Worm (Caenorhabditis elegans) whole organism, young adult: ENCODE data around the gene nspc-18.

ENCODE experiments used
- B0019.2 ChIP-seq: fragments of 200-800 bp; sonication (Bioruptor generic); conservative IDR thresholded peaks from 2 replicates; pipeline ENCODE4 v1.3.6; 2022; ENCODE audit warnings: missing genetic modification reagents, missing genetic modification characterization, missing compliant biosample characterization
- B0261.1 ChIP-seq: sonication (generic microtip); optimal IDR thresholded peaks from 2 replicates; lab custom pipeline; 2016; ENCODE audit warnings: mild to moderate bottlenecking, missing genetic modification characterization, moderate library complexity, missing compliant biosample characterization
- B0336.3 ChIP-seq: fragments of 200-800 bp; sonication (Bioruptor generic); IDR thresholded peaks from 2 replicates; pipeline ENCODE4 v1.3.6; 2022; ENCODE audit warnings: missing genetic modification characterization, missing compliant biosample characterization
- C06A6.2 ChIP-seq: fragments of 200-800 bp; sonication (Bioruptor generic); conservative IDR thresholded peaks from 2 replicates; pipeline ENCODE4 v1.3.6; 2022; ENCODE audit warnings: missing genetic modification characterization, missing compliant biosample characterization
- F23B12.7 ChIP-seq: sonication (generic microtip); optimal IDR thresholded peaks from 2 replicates; lab custom pipeline; 2017; ENCODE audit warnings: missing genetic modification characterization, mild to moderate bottlenecking, missing compliant biosample characterization, antibody characterized with exemption, moderate library complexity; ENCODE audit not compliant: insufficient read depth
- F39B2.1 ChIP-seq: fragments of 200-800 bp; sonication (Bioruptor generic); IDR thresholded peaks from 2 replicates; pipeline ENCODE4 v1.3.6; 2022; ENCODE audit warnings: missing genetic modification reagents, missing genetic modification characterization, missing compliant biosample characterization
- F57C9.4 ChIP-seq: sonication (generic microtip); optimal IDR thresholded peaks from 2 replicates; lab custom pipeline; 2017; ENCODE audit warnings: mild to moderate bottlenecking, missing genetic modification characterization, missing compliant biosample characterization
- K11D2.4 ChIP-seq: fragments of 200-800 bp; sonication (Bioruptor generic); IDR thresholded peaks from 2 replicates; pipeline ENCODE4 v1.3.6; 2022; ENCODE audit warnings: missing genetic modification reagents, missing genetic modification characterization, missing compliant biosample characterization
- Y53F4B.3 ChIP-seq: fragments of 200-800 bp; sonication (Bioruptor generic); IDR thresholded peaks from 2 replicates; pipeline ENCODE4 v1.3.6; 2022; ENCODE audit warnings: missing genetic modification reagents, missing genetic modification characterization, missing compliant biosample characterization
- Y56A3A.18 ChIP-seq: fragments of 200-800 bp; sonication (Bioruptor generic); IDR thresholded peaks from 2 replicates; pipeline ENCODE4 v1.3.6; 2022; ENCODE audit warnings: missing genetic modification reagents, missing genetic modification characterization, missing compliant biosample characterization
- Y95B8A.8 ChIP-seq: fragments of 200-800 bp; sonication (Bioruptor generic); IDR thresholded peaks from 2 replicates; pipeline ENCODE4 v1.3.6; 2022; ENCODE audit warnings: missing genetic modification reagents, missing genetic modification characterization, missing compliant biosample characterization
- akir-1 ChIP-seq: fragments of 200-800 bp; sonication (Bioruptor generic); optimal IDR thresholded peaks from 2 replicates; lab custom pipeline; 2018; ENCODE audit warnings: mild to moderate bottlenecking, missing genetic modification characterization, moderate library complexity, missing compliant biosample characterization
- athp-1 ChIP-seq: sonication (generic microtip); optimal IDR thresholded peaks from 2 replicates; lab custom pipeline; 2017; ENCODE audit warnings: mild to moderate bottlenecking, missing genetic modification characterization, missing compliant biosample characterization
- ceh-27 ChIP-seq: fragments of 200-800 bp; sonication (Bioruptor generic); optimal IDR thresholded peaks from 2 replicates; lab custom pipeline; 2018; ENCODE audit warnings: mild to moderate bottlenecking, missing genetic modification characterization, moderate library complexity, missing compliant biosample characterization
- die-1 ChIP-seq: sonication (generic microtip); optimal IDR thresholded peaks from 2 replicates; lab custom pipeline; 2016; ENCODE audit warnings: missing genotype, mild to moderate bottlenecking, missing genetic modification characterization, missing compliant biosample characterization
- efl-1 ChIP-seq: fragments of 150-350 bp; optimal IDR thresholded peaks from 2 replicates; lab custom pipeline; 2014; ENCODE audit warnings: missing biosample characterization, missing genetic modification reagents, missing genetic modification characterization
- ekl-4 ChIP-seq: fragments of 200-800 bp; sonication (Bioruptor generic); IDR thresholded peaks from 2 replicates; pipeline ENCODE4 v1.3.6; 2022; ENCODE audit warnings: missing genetic modification reagents, missing genetic modification characterization, missing compliant biosample characterization
- gei-17 ChIP-seq: fragments of 200-800 bp; sonication (Bioruptor generic); optimal IDR thresholded peaks from 2 replicates; lab custom pipeline; 2018; ENCODE audit warnings: mild to moderate bottlenecking, missing genetic modification characterization, missing compliant biosample characterization
- hlh-26 ChIP-seq: fragments of 200-800 bp; sonication (Bioruptor generic); conservative IDR thresholded peaks from 2 replicates; pipeline ENCODE4 v1.3.6; 2022; ENCODE audit warnings: missing genetic modification reagents, missing genetic modification characterization, missing compliant biosample characterization
- hmg-20 ChIP-seq: fragments of 200-800 bp; sonication (Bioruptor generic); IDR thresholded peaks from 2 replicates; pipeline ENCODE4 v1.3.6; 2022; ENCODE audit warnings: missing genetic modification reagents, missing genetic modification characterization, missing compliant biosample characterization
- hrde-1 ChIP-seq: sonication (generic microtip); optimal IDR thresholded peaks from 2 replicates; lab custom pipeline; 2016; ENCODE audit warnings: missing genetic modification characterization, mild to moderate bottlenecking, missing compliant biosample characterization, moderate library complexity, missing genotype, missing genetic modification reagents, borderline replicate concordance
- lag-1 ChIP-seq: fragments of 200-800 bp; sonication (Bioruptor generic); IDR thresholded peaks from 2 replicates; pipeline ENCODE4 v1.3.6; 2022; ENCODE audit warnings: missing genetic modification reagents, missing genetic modification characterization, missing compliant biosample characterization
- let-526 ChIP-seq: fragments of 200-800 bp; sonication (Bioruptor generic); IDR thresholded peaks from 2 replicates; pipeline ENCODE4 v1.3.6; 2022; ENCODE audit warnings: missing genetic modification reagents, missing genetic modification characterization, missing compliant biosample characterization
- lsl-1 ChIP-seq: fragments of 200-800 bp; sonication (Bioruptor generic); optimal IDR thresholded peaks from 2 replicates; lab custom pipeline; 2018; ENCODE audit warnings: mild to moderate bottlenecking, missing genetic modification characterization, moderate library complexity, missing compliant biosample characterization
- mxl-1 ChIP-seq: sonication (generic microtip); optimal IDR thresholded peaks from 2 replicates; lab custom pipeline; 2016; ENCODE audit warnings: missing genetic modification characterization, missing compliant biosample characterization
- nfyb-1 ChIP-seq: fragments of 200-800 bp; sonication (Bioruptor generic); IDR thresholded peaks from 2 replicates; pipeline ENCODE4 v1.3.6; 2022; ENCODE audit warnings: missing genetic modification reagents, missing genetic modification characterization, missing compliant biosample characterization
- nhr-179 ChIP-seq: sonication (generic microtip); optimal IDR thresholded peaks from 2 replicates; lab custom pipeline; 2016; ENCODE audit warnings: mild to moderate bottlenecking, missing genetic modification characterization, missing compliant biosample characterization
- nhr-27 ChIP-seq: fragments of 200-800 bp; sonication (Bioruptor generic); optimal IDR thresholded peaks from 2 replicates; lab custom pipeline; 2018; ENCODE audit warnings: mild to moderate bottlenecking, missing genetic modification characterization, moderate library complexity, missing compliant biosample characterization
- nhr-80 ChIP-seq: sonication (generic microtip); optimal IDR thresholded peaks from 2 replicates; lab custom pipeline; 2016; ENCODE audit warnings: missing genetic modification characterization, missing compliant biosample characterization
- pbrm-1 ChIP-seq: fragments of 200-800 bp; sonication (Bioruptor generic); IDR thresholded peaks from 2 replicates; pipeline ENCODE4 v1.3.6; 2022; ENCODE audit warnings: missing genetic modification reagents, missing genetic modification characterization, missing compliant biosample characterization
- sea-2 ChIP-seq: fragments of 200-800 bp; sonication (Bioruptor generic); IDR thresholded peaks from 2 replicates; pipeline ENCODE4 v1.3.6; 2022; ENCODE audit warnings: missing genetic modification characterization, missing compliant biosample characterization
- snpc-1.3 ChIP-seq: sonication (generic microtip); optimal IDR thresholded peaks from 2 replicates; lab custom pipeline; 2017; ENCODE audit warnings: missing genetic modification characterization, mild to moderate bottlenecking, missing compliant biosample characterization, antibody characterized with exemption, moderate library complexity, missing genotype, missing genetic modification reagents; ENCODE audit not compliant: insufficient read depth
- snpc-4 ChIP-seq, 5 experiments: fragments of 150-350 bp in 1 of 5; sonication (generic microtip) in 4 of 5; optimal IDR thresholded peaks; 2 replicates each; lab custom pipeline; 2014 to 2018; ENCODE audit warnings: missing genetic modification characterization in 5 of 5, missing biosample characterization in 3 of 5, antibody characterized with exemption in 2 of 5, mild to moderate bottlenecking in 2 of 5, missing compliant biosample characterization in 2 of 5, missing genotype in 2 of 5, moderate library complexity in 2 of 5, missing genetic modification reagents in 1 of 5
- unc-130 ChIP-seq: sonication (generic microtip); optimal IDR thresholded peaks from 2 replicates; lab custom pipeline; 2016; ENCODE audit warnings: missing genetic modification reagents, missing genetic modification characterization, missing compliant biosample characterization
- zfh-2 ChIP-seq: fragments of 200-800 bp; sonication (Bioruptor generic); conservative IDR thresholded peaks from 2 replicates; pipeline ENCODE4 v1.3.6; 2022; ENCODE audit warnings: missing genetic modification reagents, missing genetic modification characterization, missing compliant biosample characterization
- ztf-26 ChIP-seq: sonication (generic microtip); optimal IDR thresholded peaks from 2 replicates; lab custom pipeline; 2017; ENCODE audit warnings: missing genetic modification characterization, missing compliant biosample characterization
- ztf-28 ChIP-seq: fragments of 200-800 bp; sonication (Bioruptor generic); IDR thresholded peaks from 2 replicates; pipeline ENCODE4 v1.3.6; 2022; ENCODE audit warnings: missing genetic modification reagents, missing genetic modification characterization, missing compliant biosample characterization
- ztf-6 ChIP-seq: fragments of 200-800 bp; sonication (Bioruptor generic); IDR thresholded peaks from 2 replicates; pipeline ENCODE4 v1.3.6; 2022; ENCODE audit warnings: missing genetic modification reagents, missing genetic modification characterization, missing compliant biosample characterization

Gene nspc-18

DNA sequence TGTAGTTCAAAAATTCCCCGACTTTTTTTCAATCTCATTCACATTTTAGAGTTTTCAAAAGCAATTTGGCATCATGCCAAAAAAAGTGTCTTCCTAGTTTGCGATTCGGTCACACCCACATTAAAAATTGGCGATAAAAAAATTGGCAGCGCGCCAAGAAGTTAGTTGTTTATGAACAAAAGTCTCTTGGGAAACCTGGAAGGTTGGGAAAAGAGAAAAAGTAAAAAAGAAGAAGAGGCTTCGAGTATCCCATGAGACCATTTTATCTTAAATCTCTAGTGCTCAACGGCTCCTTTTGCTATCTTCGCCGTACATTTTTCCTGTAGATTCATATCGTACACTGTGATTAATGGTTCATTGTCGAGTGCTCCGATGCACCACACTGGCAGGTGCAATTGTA lies 39.6 kb downstream of the nspc-18 start:
- TF ChIP-seq pbrm-1 (GFP tag; lab: Robert Waterston, UW) (no peak), lag-1 (GFP tag; lab: Robert Waterston, UW) (no peak), lsl-1 (GFP tag; lab: Kevin White, UChicago) (no peak), snpc-1.3 (tag; lab: Kevin White, UChicago) (no peak), B0019.2 (GFP tag; lab: Robert Waterston, UW) (no peak), nfyb-1 (GFP tag; lab: Robert Waterston, UW) (no peak), ekl-4 (GFP tag; lab: Robert Waterston, UW) (no peak), nhr-27 (tag; lab: Kevin White, UChicago) (no peak)

- TF ChIP-seq hmg-20 (GFP tag; lab: Robert Waterston, UW), result no peak
- TF ChIP-seq C06A6.2 (GFP tag; lab: Robert Waterston, UW), result no peak
- TF ChIP-seq let-526 (GFP tag; lab: Robert Waterston, UW), result no peak
- no peak for TF ChIP-seq F39B2.1
- no peak for TF ChIP-seq K11D2.4
- no peak for TF ChIP-seq athp-1 (tag; lab: Kevin White, UChicago)
- no peak for TF ChIP-seq ztf-6 (GFP tag; lab: Robert Waterston, UW)
- TF ChIP-seq ceh-27 (GFP tag; lab: Kevin White, UChicago), result no peak
- no peak for TF ChIP-seq unc-130
- no peak for TF ChIP-seq nhr-80
- no peak for TF ChIP-seq hlh-26
- no peak for TF ChIP-seq hrde-1 (tag; lab: Kevin White, UChicago)
- no peak for TF ChIP-seq F57C9.4 (tag; lab: Kevin White, UChicago)
Measured at ce11 chrX:14487333-14487732, 40.1 kb downstream of the nspc-18 start.

- TF ChIP-seq B0261.1 (tag; lab: Kevin White, UChicago) (no peak), Y53F4B.3 (no peak), snpc-4 (GFP tag; optimal IDR thresholded peaks at IDR 0.05; lab: Kevin White, UChicago) (no peak), snpc-4 (tag; optimal IDR thresholded peaks at IDR 0.05; lab: Kevin White, UChicago) (no peak), ztf-28 (GFP tag; lab: Robert Waterston, UW) (no peak), efl-1 (GFP tag; lab: Kevin White, UChicago) (no peak), zfh-2 (GFP tag; lab: Robert Waterston, UW) (no peak), Y56A3A.18 (GFP tag; lab: Robert Waterston, UW) (no peak), Y95B8A.8 (no peak), gei-17 (GFP tag; lab: Kevin White, UChicago) (no peak), C06A6.2 (GFP tag; lab: Robert Waterston, UW) (no peak), nhr-179 (tag; lab: Kevin White, UChicago) (no peak), F23B12.7 (tag; lab: Kevin White, UChicago) (no peak), sea-2 (GFP tag; lab: Robert Waterston, UW) (no peak), mxl-1 (no peak), F39B2.1 (no peak)
Measured at ce11 chrX:14486503-14486902, 41.0 kb downstream of the nspc-18 start.

DNA sequence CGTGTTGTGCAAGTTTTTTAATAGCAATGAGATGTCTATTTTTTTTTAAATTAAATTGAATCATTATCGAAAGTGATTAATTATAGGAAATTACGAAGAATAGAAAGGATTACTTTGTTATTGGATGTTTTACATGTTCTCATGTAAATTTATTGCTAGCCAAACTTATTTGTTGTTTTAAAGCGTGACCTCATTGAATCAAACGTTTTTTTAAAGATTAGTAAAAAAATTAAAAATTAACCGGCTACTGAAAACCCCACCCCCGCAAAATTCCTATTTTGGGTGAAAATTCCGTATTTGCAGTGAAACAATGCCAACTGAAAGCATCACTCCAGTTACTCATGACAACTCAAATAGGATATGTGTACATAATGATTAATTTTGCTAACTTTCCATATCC lies 42.6 kb downstream of the nspc-18 start, which contains the start of gene M163.8:
Gene M163.8, plus strand, starts transcription at position 301 of the 400 bp plus-strand sequence.
- TF ChIP-seq ztf-26 (tag; lab: Kevin White, UChicago), result no peak
- TF ChIP-seq B0336.3, result no peak
- TF ChIP-seq akir-1 (GFP tag; lab: Kevin White, UChicago), result no peak
- no peak for TF ChIP-seq die-1 (tag; lab: Kevin White, UChicago)
